Fruit fly (Drosophila melanogaster) Kc167 (cell line): ENCODE measurements around the gene Sam-S.

Experiments used
- Myc ChIP-seq: fragments of >200 bp; optimal IDR thresholded peaks from 2 replicates; lab custom pipeline; 2017; ENCODE audit warnings: missing external identifiers
- psq ChIP-seq: fragments of >200 bp; optimal IDR thresholded peaks from 2 replicates; lab custom pipeline; 2017; ENCODE audit warnings: missing external identifiers
- ttk ChIP-seq: sonication (Bioruptor generic); optimal IDR thresholded peaks from 2 replicates; lab custom pipeline; 2017; ENCODE audit warnings: missing external identifiers

DNA sequence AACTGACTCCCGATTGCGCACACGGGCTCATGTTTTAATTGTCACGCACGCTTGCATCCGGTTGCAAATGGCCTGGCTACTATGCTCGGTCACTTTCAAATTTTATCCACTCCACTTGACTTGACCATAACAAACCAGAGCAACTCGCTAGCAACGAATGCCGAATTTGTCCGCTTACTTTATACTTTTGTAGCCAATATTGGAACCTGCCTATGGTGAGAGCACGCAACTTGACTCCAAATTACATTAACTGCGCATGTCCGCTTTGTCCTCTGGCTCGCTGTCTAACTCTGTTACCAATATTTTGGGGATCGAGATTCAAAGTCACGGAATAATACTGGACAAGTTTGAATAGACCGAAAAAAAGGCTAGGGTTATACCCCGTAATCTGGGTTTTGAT lies 46.4 kb downstream of the Sam-S start, which contains the start of gene CG42399:
- TF ChIP-seq Myc (no peak), ttk (lab: Kevin White, UChicago) (no peak), psq (lab: Kevin White, UChicago) (no peak)
